Fruit fly (Drosophila melanogaster) whole organism, embryonic: ENCODE results near the gene fkh.

Source experiments
- CG10209 ChIP-seq: fragments of 200-800 bp; sonication (Bioruptor generic); optimal IDR thresholded peaks from 3 replicates; lab custom pipeline; 2017; ENCODE audit warnings: missing biosample characterization, mild to moderate bottlenecking, missing genetic modification characterization, missing genetic modification reagents
- CG10321 ChIP-seq: fragments of 200-800 bp; sonication (Bioruptor generic); IDR thresholded peaks from 2 replicates; pipeline ENCODE4 v1.3.6; 2022; ENCODE audit warnings: missing biosample characterization, missing genetic modification characterization
- CG11695 ChIP-seq: fragments of 200-800 bp; sonication (Bioruptor generic); IDR thresholded peaks from 3 replicates; pipeline ENCODE4 v1.3.6; 2022; ENCODE audit warnings: missing biosample characterization, missing genetic modification characterization
- CG12104 ChIP-seq: fragments of 200-800 bp; sonication (Bioruptor generic); optimal IDR thresholded peaks from 3 replicates; lab custom pipeline; 2016; ENCODE audit warnings: missing biosample characterization, missing genetic modification characterization
- CG15011 ChIP-seq: fragments of 200-800 bp; sonication (Bioruptor generic); optimal IDR thresholded peaks from 3 replicates; lab custom pipeline; 2018; ENCODE audit warnings: missing biosample characterization, mild to moderate bottlenecking, missing genetic modification characterization
- CG17568 ChIP-seq: fragments of 200-800 bp; sonication (Bioruptor generic); optimal IDR thresholded peaks from 2 replicates; lab custom pipeline; 2018; ENCODE audit warnings: missing biosample characterization, mild to moderate bottlenecking, missing genetic modification characterization, moderate library complexity
- CG17802 ChIP-seq: fragments of 200-800 bp; sonication (Bioruptor generic); optimal IDR thresholded peaks from 2 replicates; lab custom pipeline; 2018; ENCODE audit warnings: missing biosample characterization, mild to moderate bottlenecking, missing genetic modification characterization, moderate library complexity
- CG2712 ChIP-seq: fragments of 200-800 bp; optimal IDR thresholded peaks from 3 replicates; lab custom pipeline; 2019; ENCODE audit warnings: missing biosample characterization, mild to moderate bottlenecking, missing genetic modification characterization, moderate library complexity
- CG3065 ChIP-seq: fragments of 200-800 bp; sonication (Bioruptor generic); optimal IDR thresholded peaks from 2 replicates; lab custom pipeline; 2016; ENCODE audit warnings: missing biosample characterization, missing genetic modification characterization
- CG31224 ChIP-seq: fragments of 200-800 bp; sonication (Bioruptor generic); IDR thresholded peaks from 2 replicates; pipeline ENCODE4 v1.3.6; 2022; ENCODE audit warnings: missing biosample characterization, missing genetic modification characterization
- CG31365 ChIP-seq: fragments of 200-800 bp; sonication (Bioruptor generic); optimal IDR thresholded peaks from 2 replicates; lab custom pipeline; 2018; ENCODE audit warnings: missing biosample characterization, mild to moderate bottlenecking, missing genetic modification characterization
- CG31388 ChIP-seq: fragments of 200-800 bp; sonication (Bioruptor generic); optimal IDR thresholded peaks from 2 replicates; lab custom pipeline; 2016; ENCODE audit warnings: missing biosample characterization, missing genetic modification characterization
- CG32772 ChIP-seq: fragments of 200-800 bp; sonication (Bioruptor generic); IDR thresholded peaks from 2 replicates; pipeline ENCODE4 v1.3.6; 2022; ENCODE audit warnings: missing biosample characterization, missing genetic modification characterization
- CG34224 ChIP-seq: fragments of 200-800 bp; sonication (Bioruptor generic); IDR thresholded peaks from 3 replicates; pipeline ENCODE4 v1.3.6; 2022; ENCODE audit warnings: missing biosample characterization, missing genetic modification characterization; ENCODE audit not compliant: partially characterized antibody
- CG3726 ChIP-seq: fragments of 200-800 bp; sonication (Bioruptor generic); IDR thresholded peaks from 3 replicates; pipeline ENCODE4, ENCODE4 v1.3.6; 2022; ENCODE audit warnings: missing biosample characterization, missing genetic modification characterization
- CG6272 ChIP-seq: fragments of 200-800 bp; sonication (Bioruptor generic); IDR thresholded peaks from 2 replicates; pipeline ENCODE4 v1.3.6; 2022; ENCODE audit warnings: missing biosample characterization, missing genetic modification characterization
- CG7372 ChIP-seq: fragments of 200-800 bp; sonication (Bioruptor generic); IDR thresholded peaks from 2 replicates; pipeline ENCODE4 v1.3.6; 2022; ENCODE audit warnings: missing biosample characterization, missing genetic modification characterization
- CG8478 ChIP-seq: fragments of >200 bp; optimal IDR thresholded peaks from 2 replicates; lab custom pipeline; 2018
- CG9609 ChIP-seq: fragments of 200-800 bp; sonication (Bioruptor generic); optimal IDR thresholded peaks from 3 replicates; lab custom pipeline; 2016; ENCODE audit warnings: missing biosample characterization, missing genetic modification characterization
- CrebB ChIP-seq: fragments of 200-800 bp; sonication (Bioruptor generic); optimal IDR thresholded peaks from 3 replicates; lab custom pipeline; 2018; ENCODE audit warnings: missing biosample characterization, mild to moderate bottlenecking, missing genetic modification characterization
- Dbx ChIP-seq: fragments of 200-800 bp; sonication (Bioruptor generic); IDR thresholded peaks from 3 replicates; pipeline ENCODE4 v1.3.6; 2022; ENCODE audit warnings: missing biosample characterization, missing genetic modification characterization
- Doc2 ChIP-seq: fragments of 200-800 bp; sonication (Bioruptor generic); IDR thresholded peaks from 2 replicates; pipeline ENCODE4 v1.3.6; 2022; ENCODE audit warnings: missing biosample characterization, missing genetic modification characterization
- Fer3 ChIP-seq: fragments of 200-800 bp; sonication (Bioruptor generic); optimal IDR thresholded peaks from 2 replicates; lab custom pipeline; 2018; ENCODE audit warnings: missing biosample characterization, mild to moderate bottlenecking, missing genetic modification characterization, moderate library complexity
- Hr51 ChIP-seq, 2 experiments: fragments of 200-800 bp; sonication (Bioruptor generic); optimal IDR thresholded peaks; 2 replicates in 1 of 2; 3 replicates in 1 of 2; lab custom pipeline; 2016 to 2018; ENCODE audit warnings: missing biosample characterization in 2 of 2, missing genetic modification characterization in 2 of 2, mild to moderate bottlenecking in 1 of 2, moderate library complexity in 1 of 2
- Mrtf ChIP-seq: fragments of 200-800 bp; sonication (Bioruptor generic); IDR thresholded peaks from 3 replicates; pipeline ENCODE4 v1.3.6; 2022; ENCODE audit warnings: missing biosample characterization, missing genetic modification characterization
- Pdp1 ChIP-seq, 2 experiments: fragments of 200-800 bp; sonication (Bioruptor generic); optimal IDR thresholded peaks; 3 replicates each; lab custom pipeline; 2016; ENCODE audit warnings: missing biosample characterization in 2 of 2, missing genetic modification characterization in 2 of 2, mild to moderate bottlenecking in 1 of 2, moderate library complexity in 1 of 2
- Poxn ChIP-seq: fragments of 200-800 bp; sonication (Bioruptor generic); IDR thresholded peaks from 2 replicates; pipeline ENCODE4 v1.3.6; 2022; ENCODE audit warnings: missing biosample characterization, missing genetic modification characterization
- Scr ChIP-seq: fragments of 200-800 bp; sonication (Bioruptor generic); IDR thresholded peaks from 2 replicates; pipeline ENCODE4 v1.3.6; 2022; ENCODE audit warnings: missing biosample characterization, missing genetic modification characterization; ENCODE audit not compliant: partially characterized antibody
- Sry-β ChIP-seq: fragments of 200-800 bp; sonication (Bioruptor generic); optimal IDR thresholded peaks from 2 replicates; lab custom pipeline; 2018; ENCODE audit warnings: missing biosample characterization, mild to moderate bottlenecking, missing genetic modification characterization, moderate library complexity
- TFAM ChIP-seq: fragments of 200-800 bp; sonication (Bioruptor generic); optimal IDR thresholded peaks from 2 replicates; lab custom pipeline; 2017; ENCODE audit warnings: missing biosample characterization, missing genetic modification characterization, inconsistent platforms
- ara ChIP-seq: fragments of 200-800 bp; sonication (Bioruptor generic); IDR thresholded peaks from 2 replicates; pipeline ENCODE4 v1.3.6; 2022; ENCODE audit warnings: missing biosample characterization, missing genetic modification characterization
- fu2 ChIP-seq: fragments of 200-800 bp; sonication (Bioruptor generic); optimal IDR thresholded peaks from 2 replicates; lab custom pipeline; 2016; ENCODE audit warnings: missing biosample characterization, missing genetic modification characterization
- gcm2 ChIP-seq: fragments of 200-800 bp; sonication (Bioruptor generic); optimal IDR thresholded peaks from 2 replicates; lab custom pipeline; 2016; ENCODE audit warnings: missing biosample characterization, missing genetic modification characterization
- gem ChIP-seq: fragments of 200-800 bp; sonication (Bioruptor generic); optimal IDR thresholded peaks from 2 replicates; lab custom pipeline; 2019; ENCODE audit warnings: missing biosample characterization, mild to moderate bottlenecking, missing genetic modification characterization, moderate library complexity
- ken ChIP-seq: fragments of 200-800 bp; sonication (Bioruptor generic); IDR thresholded peaks from 3 replicates; pipeline ENCODE4 v1.3.6; 2022; ENCODE audit warnings: missing biosample characterization, missing genetic modification characterization
- klu ChIP-seq: fragments of 200-800 bp; sonication (Bioruptor generic); IDR thresholded peaks from 2 replicates; pipeline ENCODE4 v1.3.6; 2022; ENCODE audit warnings: missing biosample characterization, missing genetic modification characterization
- odd ChIP-seq: fragments of 200-800 bp; sonication (Bioruptor generic); optimal IDR thresholded peaks from 2 replicates; lab custom pipeline; 2017; ENCODE audit warnings: missing biosample characterization, mild to moderate bottlenecking, missing genetic modification characterization
- onecut ChIP-seq: fragments of 200-800 bp; sonication (Bioruptor generic); IDR thresholded peaks from 2 replicates; pipeline ENCODE4 v1.3.6; 2022; ENCODE audit warnings: missing biosample characterization, missing genetic modification characterization
- pita ChIP-seq: fragments of 200-800 bp; sonication (Bioruptor generic); optimal IDR thresholded peaks from 2 replicates; lab custom pipeline; 2017; ENCODE audit warnings: missing biosample characterization, mild to moderate bottlenecking, missing genetic modification characterization
- psq ChIP-seq: fragments of 200-800 bp; sonication (Bioruptor generic); optimal IDR thresholded peaks from 2 replicates; lab custom pipeline; 2017; ENCODE audit warnings: missing biosample characterization, missing genetic modification characterization
- ranshi ChIP-seq: fragments of 200-800 bp; sonication (Bioruptor generic); IDR thresholded peaks from 2 replicates; pipeline ENCODE4 v1.3.6; 2022; ENCODE audit warnings: missing biosample characterization, missing genetic modification characterization
- schlank ChIP-seq: fragments of 200-800 bp; sonication (Bioruptor generic); optimal IDR thresholded peaks from 2 replicates; lab custom pipeline; 2018; ENCODE audit warnings: missing biosample characterization, mild to moderate bottlenecking, missing genetic modification characterization
- shn ChIP-seq: fragments of 200-800 bp; sonication (Bioruptor generic); optimal IDR thresholded peaks from 3 replicates; lab custom pipeline; 2016; ENCODE audit warnings: missing biosample characterization, missing genetic modification characterization
- tio ChIP-seq: fragments of 200-800 bp; sonication (Bioruptor generic); optimal IDR thresholded peaks from 2 replicates; lab custom pipeline; 2017; ENCODE audit warnings: missing biosample characterization, missing genetic modification characterization, inconsistent platforms
- toy ChIP-seq: fragments of 200-800 bp; sonication (Bioruptor generic); IDR thresholded peaks from 2 replicates; pipeline ENCODE4 v1.3.6; 2022; ENCODE audit warnings: missing biosample characterization, missing genetic modification characterization
- tx ChIP-seq: fragments of 200-800 bp; sonication (Bioruptor generic); optimal IDR thresholded peaks from 2 replicates; lab custom pipeline; 2016; ENCODE audit warnings: missing biosample characterization, missing genetic modification characterization

Gene fkh

DNA sequence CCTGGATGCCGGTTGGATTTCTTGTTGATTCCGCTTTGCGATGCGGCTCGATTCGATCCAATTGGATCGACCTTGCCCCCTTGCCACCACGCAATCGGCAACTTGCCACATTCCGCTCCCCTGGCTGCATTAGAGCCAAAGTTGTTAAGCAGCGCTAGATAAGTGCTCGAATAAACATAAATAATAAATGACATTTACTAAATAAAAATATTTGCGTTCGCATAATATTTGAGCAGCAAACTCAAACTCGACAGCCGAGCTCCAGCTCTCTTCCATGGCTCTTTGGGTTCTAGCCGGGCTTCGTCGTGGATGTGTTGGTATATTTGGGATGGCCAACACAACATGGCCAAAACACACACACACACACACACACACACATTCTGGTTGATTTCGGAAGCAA is 14.3 kb downstream of the fkh start (continued):
- TF ChIP-seq tx (GFP tag; lab: Kevin White, UChicago) (no peak), CrebB (tag; lab: Kevin White, UChicago) (peak; percentile 48), klu (GFP tag; lab: Robert Waterston, UW) (no peak), CG3726 (GFP tag; lab: Robert Waterston, UW) (no peak), ken (GFP tag; lab: Robert Waterston, UW) (no peak), CG10209 (peak; percentile 9), CG9609 (GFP tag; lab: Kevin White, UChicago) (no peak), ara (GFP tag; lab: Robert Waterston, UW) (no peak), CG31224 (GFP tag; lab: Robert Waterston, UW) (no peak), Poxn (GFP tag; lab: Robert Waterston, UW) (no peak), CG2712 (tag; lab: Kevin White, UChicago) (peak; percentile 25), ranshi (GFP tag; lab: Robert Waterston, UW) (no peak), CG7372 (GFP tag; lab: Robert Waterston, UW) (no peak), CG15011 (GFP tag; lab: Kevin White, UChicago) (peak; percentile 37), Dbx (GFP tag; lab: Robert Waterston, UW) (peak; percentile 33; the same call in 1 of the 3 replicates), Mrtf (GFP tag; lab: Robert Waterston, UW) (no peak), onecut (GFP tag; lab: Robert Waterston, UW) (no peak), toy (GFP tag; lab: Robert Waterston, UW) (no peak), Pdp1 (GFP tag; optimal IDR thresholded peaks at IDR 0.05; lab: Kevin White, UChicago) (no peak), CG31365 (tag; lab: Kevin White, UChicago) (peak; percentile 21), TFAM (GFP tag; lab: Kevin White, UChicago) (no peak), psq (no peak), Fer3 (tag; lab: Kevin White, UChicago) (peak; percentile 45), CG10321 (no peak), Doc2 (no peak), Hr51 (GFP tag; optimal IDR thresholded peaks at IDR 0.05; lab: Kevin White, UChicago) (no peak), CG8478 (lab: Kevin White, UChicago) (no peak), gcm2 (GFP tag; lab: Kevin White, UChicago) (no peak), Scr (no peak), fu2 (GFP tag; lab: Kevin White, UChicago) (no peak), tio (GFP tag; lab: Kevin White, UChicago) (no peak), CG3065 (GFP tag; lab: Kevin White, UChicago) (no peak), CG32772 (GFP tag; lab: Robert Waterston, UW) (no peak), pita (GFP tag; lab: Kevin White, UChicago) (no peak), schlank (tag; lab: Kevin White, UChicago) (peak; percentile 46), CG31388 (GFP tag; lab: Kevin White, UChicago) (no peak), odd (GFP tag; lab: Kevin White, UChicago) (peak; percentile 67), CG11695 (GFP tag; lab: Robert Waterston, UW) (0 out of 3 replicates have a peak, but pooled peaks have one; percentile 15), CG17802 (no peak), CG17568 (GFP tag; lab: Kevin White, UChicago) (peak; percentile 70), CG12104 (GFP tag; lab: Kevin White, UChicago) (no peak), Sry-β (GFP tag; lab: Kevin White, UChicago) (peak; percentile 18), CG6272 (GFP tag; lab: Robert Waterston, UW) (no peak), gem (tag; lab: Kevin White, UChicago) (peak; percentile 62), CG34224 (GFP tag; lab: Robert Waterston, UW) (no peak), shn (GFP tag; lab: Kevin White, UChicago) (no peak)
